Worm (Caenorhabditis elegans) whole organism, L2 larva: ENCODE data around the gene sqt-2.

Experiments
- ceh-16 ChIP-seq: fragments of 150-350 bp; optimal IDR thresholded peaks from 2 replicates; lab custom pipeline; 2014; ENCODE audit warnings: missing biosample characterization, missing genetic modification characterization
- crh-2 ChIP-seq: sonication (generic microtip); optimal IDR thresholded peaks from 2 replicates; lab custom pipeline; 2017; ENCODE audit warnings: missing biosample characterization, missing genetic modification characterization
- ztf-11 ChIP-seq: sonication (generic microtip); optimal IDR thresholded peaks from 2 replicates; lab custom pipeline; 2017; ENCODE audit warnings: missing biosample characterization, missing genetic modification characterization

- TF ChIP-seq ztf-11 (tag; lab: Kevin White, UChicago) (no peak), ceh-16 (tag; lab: Kevin White, UChicago) (no peak), crh-2 (tag; lab: Kevin White, UChicago) (no peak)
Measured at ce11 chrII:12685-13084, 10.4 kb upstream of the sqt-2 start, which contains the start of gene best-3.
